Fruit fly (Drosophila melanogaster) whole organism, embryonic: ENCODE results near the gene CG3862.

Source experiments
- Asciz ChIP-seq: fragments of 200-800 bp; sonication (Bioruptor generic); optimal IDR thresholded peaks from 2 replicates; lab custom pipeline; 2017; ENCODE audit warnings: missing biosample characterization, mild to moderate bottlenecking, missing genetic modification characterization, missing genetic modification reagents
- Bgb ChIP-seq: fragments of 200-800 bp; sonication (Bioruptor generic); IDR thresholded peaks from 2 replicates; pipeline ENCODE4 v1.3.6; 2022; ENCODE audit warnings: missing biosample characterization, missing genetic modification characterization; ENCODE audit not compliant: partially characterized antibody
- Blimp-1 ChIP-seq: fragments of 200-800 bp; sonication (Bioruptor generic); optimal IDR thresholded peaks from 3 replicates; lab custom pipeline; 2018; ENCODE audit warnings: missing biosample characterization, missing genetic modification characterization, mild to moderate bottlenecking, moderate library complexity, missing genetic modification reagents
- CG10654 ChIP-seq: fragments of 200-800 bp; sonication (Bioruptor generic); optimal IDR thresholded peaks from 2 replicates; lab custom pipeline; 2016; ENCODE audit warnings: missing biosample characterization, missing genetic modification characterization
- CG11247 ChIP-seq: fragments of 200-800 bp; sonication (Bioruptor generic); IDR thresholded peaks from 2 replicates; pipeline ENCODE4 v1.3.6; 2022; ENCODE audit warnings: missing biosample characterization, missing genetic modification characterization
- CG11723 ChIP-seq: fragments of 200-800 bp; sonication (Bioruptor generic); optimal IDR thresholded peaks from 2 replicates; lab custom pipeline; 2017; ENCODE audit warnings: missing biosample characterization, mild to moderate bottlenecking, missing genetic modification characterization
- CG14050 ChIP-seq: fragments of 200-800 bp; sonication (Bioruptor generic); IDR thresholded peaks from 3 replicates; pipeline ENCODE4 v1.3.6; 2022; ENCODE audit warnings: missing biosample characterization, missing genetic modification characterization
- CG14441 ChIP-seq: fragments of 200-800 bp; sonication (Bioruptor generic); IDR thresholded peaks from 2 replicates; pipeline ENCODE4 v1.3.6; 2022; ENCODE audit warnings: missing biosample characterization, missing genetic modification characterization
- CG15514 ChIP-seq: fragments of 200-800 bp; sonication (Bioruptor generic); optimal IDR thresholded peaks from 3 replicates; lab custom pipeline; 2017; ENCODE audit warnings: missing biosample characterization, missing genetic modification characterization, mild to moderate bottlenecking, moderate library complexity, missing genetic modification reagents
- CG17328 ChIP-seq: fragments of 200-800 bp; sonication (Bioruptor generic); IDR thresholded peaks from 2 replicates; pipeline ENCODE4 v1.3.6; 2022; ENCODE audit warnings: missing biosample characterization, missing genetic modification characterization
- CG17829 ChIP-seq: fragments of 200-800 bp; optimal IDR thresholded peaks from 2 replicates; lab custom pipeline; 2019; ENCODE audit warnings: missing biosample characterization, mild to moderate bottlenecking, missing genetic modification characterization, moderate library complexity
- CG18262 ChIP-seq: fragments of 200-800 bp; optimal IDR thresholded peaks from 3 replicates; lab custom pipeline; 2019; ENCODE audit warnings: missing biosample characterization, mild to moderate bottlenecking, missing genetic modification characterization, moderate library complexity
- CG31224 ChIP-seq: fragments of 200-800 bp; sonication (Bioruptor generic); IDR thresholded peaks from 2 replicates; pipeline ENCODE4 v1.3.6; 2022; ENCODE audit warnings: missing biosample characterization, missing genetic modification characterization
- CG32767 ChIP-seq: fragments of 200-800 bp; sonication (Bioruptor generic); IDR thresholded peaks from 2 replicates; pipeline ENCODE4 v1.3.6; 2022; ENCODE audit warnings: missing biosample characterization, missing genetic modification characterization
- CG34224 ChIP-seq: fragments of 200-800 bp; sonication (Bioruptor generic); IDR thresholded peaks from 3 replicates; pipeline ENCODE4 v1.3.6; 2022; ENCODE audit warnings: missing biosample characterization, missing genetic modification characterization; ENCODE audit not compliant: partially characterized antibody
- CG34422 ChIP-seq: fragments of 200-800 bp; sonication (Bioruptor generic); IDR thresholded peaks from 3 replicates; pipeline ENCODE4 v1.3.6; 2022; ENCODE audit warnings: missing biosample characterization, missing genetic modification characterization
- CG3995 ChIP-seq: fragments of 200-800 bp; sonication (Bioruptor generic); optimal IDR thresholded peaks from 3 replicates; lab custom pipeline; 2016; ENCODE audit warnings: missing biosample characterization, missing genetic modification characterization
- CG4617 ChIP-seq: fragments of 200-800 bp; sonication (Bioruptor generic); optimal IDR thresholded peaks from 3 replicates; lab custom pipeline; 2016; ENCODE audit warnings: missing biosample characterization, missing genetic modification characterization, borderline replicate concordance
- CG5180 ChIP-seq: fragments of 200-800 bp; sonication (Bioruptor generic); optimal IDR thresholded peaks from 3 replicates; lab custom pipeline; 2017; ENCODE audit warnings: missing biosample characterization, missing genetic modification characterization, mild to moderate bottlenecking, moderate library complexity, missing genetic modification reagents
- CG7372 ChIP-seq: fragments of 200-800 bp; sonication (Bioruptor generic); IDR thresholded peaks from 2 replicates; pipeline ENCODE4 v1.3.6; 2022; ENCODE audit warnings: missing biosample characterization, missing genetic modification characterization
- CkIIα-i1 ChIP-seq: fragments of 200-800 bp; sonication (Bioruptor generic); IDR thresholded peaks from 2 replicates; pipeline ENCODE4 v1.3.6; 2022; ENCODE audit warnings: missing biosample characterization, missing genetic modification characterization
- D ChIP-seq, 2 experiments: fragments of 200-800 bp in 1 of 2; fragments of >200 bp in 1 of 2; sonication (Bioruptor generic) in 1 of 2; optimal IDR thresholded peaks; 2 replicates in 1 of 2; 3 replicates in 1 of 2; lab custom pipeline; 2017; ENCODE audit warnings: mild to moderate bottlenecking in 1 of 2, missing biosample characterization in 1 of 2, missing genetic modification characterization in 1 of 2, missing genetic modification reagents in 1 of 2
- Dfd ChIP-seq, 2 experiments: fragments of >200 bp; optimal IDR thresholded peaks; 2 replicates each; lab custom pipeline; 2017; ENCODE audit warnings: missing biosample characterization in 2 of 2, missing genetic modification characterization in 2 of 2
- H15 ChIP-seq: fragments of 200-800 bp; sonication (Bioruptor generic); IDR thresholded peaks from 3 replicates; pipeline ENCODE4 v1.3.6; 2022; ENCODE audit warnings: missing biosample characterization, missing genetic modification characterization
- HmgZ ChIP-seq: fragments of 200-800 bp; sonication (Bioruptor generic); optimal IDR thresholded peaks from 2 replicates; lab custom pipeline; 2018; ENCODE audit warnings: missing biosample characterization, mild to moderate bottlenecking, missing genetic modification characterization
- Hr39 ChIP-seq: fragments of >200 bp; optimal IDR thresholded peaks from 2 replicates; lab custom pipeline; 2017
- Jarid2 ChIP-seq: fragments of 200-800 bp; sonication (Bioruptor generic); optimal IDR thresholded peaks from 3 replicates; lab custom pipeline; 2017; ENCODE audit warnings: mild to moderate bottlenecking, missing biosample characterization, missing genetic modification reagents, missing genetic modification characterization
- Lpt ChIP-seq: fragments of >200 bp; optimal IDR thresholded peaks from 2 replicates; lab custom pipeline; 2018; ENCODE audit warnings: missing biosample characterization, missing genetic modification characterization
- Scr ChIP-seq: fragments of 200-800 bp; sonication (Bioruptor generic); IDR thresholded peaks from 2 replicates; pipeline ENCODE4 v1.3.6; 2022; ENCODE audit warnings: missing biosample characterization, missing genetic modification characterization; ENCODE audit not compliant: partially characterized antibody
- TFAM ChIP-seq: fragments of 200-800 bp; sonication (Bioruptor generic); optimal IDR thresholded peaks from 2 replicates; lab custom pipeline; 2017; ENCODE audit warnings: missing biosample characterization, missing genetic modification characterization, inconsistent platforms
- Trl ChIP-seq, 3 experiments: fragments of >200 bp in 2 of 3; fragments of 200-800 bp in 1 of 3; sonication (Bioruptor generic) in 1 of 3; optimal IDR thresholded peaks; 2 replicates in 1 of 3; 3 replicates in 2 of 3; lab custom pipeline; 2016 to 2017; ENCODE audit warnings: missing biosample characterization in 1 of 3, missing genetic modification characterization in 1 of 3
- Xbp1 ChIP-seq: fragments of 200-800 bp; sonication (Bioruptor generic); optimal IDR thresholded peaks from 3 replicates; lab custom pipeline; 2016; ENCODE audit warnings: missing biosample characterization, mild to moderate bottlenecking, missing genetic modification characterization
- abd-A ChIP-seq: fragments of 200-800 bp; sonication (Bioruptor generic); optimal IDR thresholded peaks from 3 replicates; lab custom pipeline; 2019; ENCODE audit warnings: missing biosample characterization, mild to moderate bottlenecking, missing genetic modification characterization, moderate library complexity
- ara ChIP-seq: fragments of 200-800 bp; sonication (Bioruptor generic); IDR thresholded peaks from 2 replicates; pipeline ENCODE4 v1.3.6; 2022; ENCODE audit warnings: missing biosample characterization, missing genetic modification characterization
- btn ChIP-seq: fragments of 200-800 bp; sonication (Bioruptor generic); optimal IDR thresholded peaks from 2 replicates; lab custom pipeline; 2016; ENCODE audit warnings: missing biosample characterization, missing genetic modification characterization
- chn ChIP-seq: fragments of 200-800 bp; sonication (Bioruptor generic); optimal IDR thresholded peaks from 2 replicates; lab custom pipeline; 2016; ENCODE audit warnings: missing biosample characterization, missing genetic modification characterization
- crp ChIP-seq, 2 experiments: fragments of 200-800 bp; sonication (Bioruptor generic); optimal IDR thresholded peaks; 2 replicates in 1 of 2; 3 replicates in 1 of 2; lab custom pipeline; 2017; ENCODE audit warnings: missing biosample characterization in 2 of 2, missing genetic modification characterization in 2 of 2, mild to moderate bottlenecking in 1 of 2, moderate library complexity in 1 of 2
- da ChIP-seq: fragments of 200-800 bp; sonication (Bioruptor generic); optimal IDR thresholded peaks from 2 replicates; lab custom pipeline; 2016; ENCODE audit warnings: missing biosample characterization, missing genetic modification characterization
- disco-r ChIP-seq: fragments of 200-800 bp; sonication (Bioruptor generic); optimal IDR thresholded peaks from 2 replicates; lab custom pipeline; 2016; ENCODE audit warnings: missing biosample characterization, missing genetic modification characterization
- dpn ChIP-seq, 2 experiments: fragments of 200-800 bp; sonication (Bioruptor generic); optimal IDR thresholded peaks; 3 replicates each; lab custom pipeline; 2016; ENCODE audit warnings: missing biosample characterization in 2 of 2, missing genetic modification characterization in 2 of 2
- emc ChIP-seq: fragments of 200-800 bp; sonication (Bioruptor generic); optimal IDR thresholded peaks from 2 replicates; lab custom pipeline; 2016; ENCODE audit warnings: missing biosample characterization, missing genetic modification characterization
- exex ChIP-seq: fragments of 200-800 bp; sonication (Bioruptor generic); optimal IDR thresholded peaks from 4 replicates; lab custom pipeline; 2018; ENCODE audit warnings: missing biosample characterization, mild to moderate bottlenecking, missing genetic modification characterization, moderate library complexity
- gce ChIP-seq: fragments of 200-800 bp; sonication (Bioruptor generic); IDR thresholded peaks from 3 replicates; pipeline ENCODE4 v1.3.6; 2022; ENCODE audit warnings: missing biosample characterization, missing genetic modification characterization
- gsb ChIP-seq: fragments of 200-800 bp; sonication (Bioruptor generic); IDR thresholded peaks from 2 replicates; pipeline ENCODE4 v1.3.6; 2022; ENCODE audit warnings: missing biosample characterization, missing genetic modification characterization
- mirr ChIP-seq: fragments of 200-800 bp; sonication (Bioruptor generic); optimal IDR thresholded peaks from 3 replicates; lab custom pipeline; 2018; ENCODE audit warnings: missing biosample characterization, mild to moderate bottlenecking, missing genetic modification characterization
- peb ChIP-seq: fragments of 200-800 bp; sonication (Bioruptor generic); IDR thresholded peaks from 2 replicates; pipeline ENCODE4 v1.3.6; 2022; ENCODE audit warnings: missing biosample characterization, missing genetic modification characterization
- tio ChIP-seq: fragments of 200-800 bp; sonication (Bioruptor generic); optimal IDR thresholded peaks from 2 replicates; lab custom pipeline; 2017; ENCODE audit warnings: missing biosample characterization, missing genetic modification characterization, inconsistent platforms
- wor ChIP-seq: fragments of 200-800 bp; sonication (Bioruptor generic); IDR thresholded peaks from 2 replicates; pipeline ENCODE4 v1.3.6; 2022; ENCODE audit warnings: missing biosample characterization, missing genetic modification characterization
- zf30C ChIP-seq: fragments of 200-800 bp; sonication (Bioruptor generic); optimal IDR thresholded peaks from 3 replicates; lab custom pipeline; 2018; ENCODE audit warnings: missing biosample characterization, mild to moderate bottlenecking, missing genetic modification characterization

Gene CG3862

dm6 chr2L:855052-855547 is 29.4 kb upstream of the CG3862 start, which contains the start of gene CG13949 (continued):
- TF ChIP-seq Lpt (GFP tag; lab: Kevin White, UChicago), result no peak
- TF ChIP-seq disco-r, result peak; percentile 47
- no peak for TF ChIP-seq crp (GFP tag; optimal IDR thresholded peaks at IDR 0.05; lab: Kevin White, UChicago)
- peak; percentile 66 for TF ChIP-seq CG17829 (tag; lab: Kevin White, UChicago)
- no peak for TF ChIP-seq tio (GFP tag; lab: Kevin White, UChicago)
- no peak for TF ChIP-seq wor
- peak; percentile 70 for TF ChIP-seq CG15514 (GFP tag; lab: Kevin White, UChicago)
- TF ChIP-seq CG14441 (GFP tag; lab: Robert Waterston, UW), result peak; percentile 83
- no peak for TF ChIP-seq TFAM (GFP tag; lab: Kevin White, UChicago)
- TF ChIP-seq CG10654 (GFP tag; lab: Kevin White, UChicago), result peak; percentile 26
- TF ChIP-seq da (GFP tag; lab: Kevin White, UChicago), result no peak
- no peak for TF ChIP-seq CkIIα-i1 (GFP tag; lab: Robert Waterston, UW)
- TF ChIP-seq HmgZ (tag; lab: Kevin White, UChicago), result peak; percentile 85
- peak; percentile 32 for TF ChIP-seq Asciz
- TF ChIP-seq dpn (GFP tag; optimal IDR thresholded peaks at IDR 0.05; lab: Kevin White, UChicago), result peak; percentile 48 to 67
- TF ChIP-seq peb (GFP tag; lab: Robert Waterston, UW), result peak; percentile 32; the same call in 1 of the 2 replicates
- peak; percentile 72 for TF ChIP-seq CG11247
- TF ChIP-seq CG4617 (GFP tag; lab: Kevin White, UChicago), result peak; percentile 8
- TF ChIP-seq CG18262, result peak; percentile 59
- TF ChIP-seq emc, result no peak
- TF ChIP-seq CG31224 (GFP tag; lab: Robert Waterston, UW), result peak; percentile 69
- no peak for TF ChIP-seq CG11723 (GFP tag; lab: Kevin White, UChicago)
- peak; percentile 85 for TF ChIP-seq zf30C (GFP tag; lab: Kevin White, UChicago)
- peak; percentile 98 for TF ChIP-seq exex
- peak; percentile 52; the same call in 2 of the 3 replicates for TF ChIP-seq CG14050 (GFP tag; lab: Robert Waterston, UW)
- TF ChIP-seq abd-A (tag; lab: Kevin White, UChicago), result no peak
- peak; percentile 49; the same call in 1 of the 2 replicates for TF ChIP-seq ara
- TF ChIP-seq H15 (GFP tag; lab: Robert Waterston, UW), result peak; percentile 71; the same call in 2 of the 3 replicates
- TF ChIP-seq CG5180, result peak; percentile 12
- peak; percentile 77 for TF ChIP-seq CG34422 (GFP tag; lab: Robert Waterston, UW)
- TF ChIP-seq gce (GFP tag; lab: Robert Waterston, UW), result 0 out of 3 replicates have a peak, but pooled peaks have one; percentile 64
- TF ChIP-seq Scr (GFP tag; lab: Robert Waterston, UW), result peak; percentile 42
- TF ChIP-seq mirr, result peak; percentile 90
- TF ChIP-seq Trl (optimal IDR thresholded peaks at IDR 0.05; lab: Kevin White, UChicago), result no peak
- TF ChIP-seq Trl (GFP tag; optimal IDR thresholded peaks at IDR 0.05; lab: Kevin White, UChicago), result peak; percentile 60
- TF ChIP-seq CG3995 (GFP tag; lab: Kevin White, UChicago), result peak; percentile 70
- no peak for TF ChIP-seq btn (GFP tag; lab: Kevin White, UChicago)
- TF ChIP-seq Jarid2 (GFP tag; lab: Kevin White, UChicago), result peak; percentile 22
- peak; percentile 56 for TF ChIP-seq Blimp-1 (GFP tag; lab: Kevin White, UChicago)
- TF ChIP-seq chn (GFP tag; lab: Kevin White, UChicago), result peak; percentile 48
- no peak for TF ChIP-seq Dfd (GFP tag; optimal IDR thresholded peaks at IDR 0.05; lab: Kevin White, UChicago)
- TF ChIP-seq CG32767 (GFP tag; lab: Robert Waterston, UW), result no peak
- TF ChIP-seq CG7372, result peak; percentile 56; the same call in 1 of the 2 replicates
- peak; percentile 73 for TF ChIP-seq CG17328 (GFP tag; lab: Robert Waterston, UW)
- 0 out of 3 replicates have a peak, but pooled peaks have one; percentile 47 for TF ChIP-seq CG34224
- peak; percentile 65 for TF ChIP-seq Xbp1 (GFP tag; lab: Kevin White, UChicago)
- no peak for TF ChIP-seq D (optimal IDR thresholded peaks at IDR 0.05; lab: Kevin White, UChicago)
- TF ChIP-seq D (GFP tag; optimal IDR thresholded peaks at IDR 0.05; lab: Kevin White, UChicago), result peak; percentile 19
- TF ChIP-seq Bgb (GFP tag; lab: Robert Waterston, UW), result peak; percentile 65; the same call in 1 of the 2 replicates
- peak; percentile 24; the same call in 1 of the 2 replicates for TF ChIP-seq gsb (GFP tag; lab: Robert Waterston, UW)
- TF ChIP-seq Hr39 (lab: Kevin White, UChicago), result no peak
